Worm (Caenorhabditis elegans) whole organism, L3 larva: ENCODE data around the gene sptf-2.
A peak's percentile ranks its signal among the peaks of the same experiment; 100 is the strongest.

ENCODE experiments used
- R02D3.7 ChIP-seq: fragments of 150-350 bp; optimal IDR thresholded peaks from 2 replicates; lab custom pipeline; 2014; ENCODE audit warnings: missing biosample characterization, missing genetic modification characterization
- aly-2 ChIP-seq: fragments of 150-350 bp; optimal IDR thresholded peaks from 2 replicates; lab custom pipeline; 2014; ENCODE audit warnings: missing biosample characterization, missing genetic modification characterization
- ceh-28 ChIP-seq: fragments of 150-350 bp; optimal IDR thresholded peaks from 2 replicates; lab custom pipeline; 2014; ENCODE audit warnings: missing biosample characterization, missing genetic modification reagents, missing genetic modification characterization
- ceh-82 ChIP-seq: fragments of 150-350 bp; optimal IDR thresholded peaks from 2 replicates; lab custom pipeline; 2014; ENCODE audit warnings: missing biosample characterization, missing genetic modification characterization
- egl-27 ChIP-seq: sonication (generic microtip); optimal IDR thresholded peaks from 4 replicates; lab custom pipeline; 2017; ENCODE audit warnings: missing biosample characterization, missing genetic modification reagents, missing genetic modification characterization
- egl-5 ChIP-seq: fragments of 150-350 bp; optimal IDR thresholded peaks from 2 replicates; lab custom pipeline; 2017; ENCODE audit warnings: missing biosample characterization, missing genetic modification reagents, missing genetic modification characterization, inconsistent platforms
- elt-1 ChIP-seq: fragments of 150-350 bp; optimal IDR thresholded peaks from 2 replicates; lab custom pipeline; 2014; ENCODE audit warnings: missing biosample characterization, missing genetic modification characterization
- elt-2 ChIP-seq: sonication (generic microtip); optimal IDR thresholded peaks from 2 replicates; lab custom pipeline; 2016; ENCODE audit warnings: missing genetic modification reagents, mild to moderate bottlenecking, missing genetic modification characterization, missing compliant biosample characterization
- eor-1 ChIP-seq, 2 experiments: fragments of 150-350 bp; optimal IDR thresholded peaks; 2 replicates each; lab custom pipeline; 2014 to 2018; ENCODE audit warnings: missing biosample characterization in 2 of 2, missing genetic modification characterization in 2 of 2
- fkh-10 ChIP-seq: sonication (generic microtip); optimal IDR thresholded peaks from 2 replicates; lab custom pipeline; 2017; ENCODE audit warnings: missing biosample characterization, missing genetic modification reagents, missing genetic modification characterization
- fkh-2 ChIP-seq: fragments of 150-350 bp; optimal IDR thresholded peaks from 2 replicates; lab custom pipeline; 2014; ENCODE audit warnings: missing biosample characterization, missing genetic modification reagents, missing genetic modification characterization
- lin-15B ChIP-seq: fragments of 150-350 bp; optimal IDR thresholded peaks from 2 replicates; lab custom pipeline; 2014; ENCODE audit warnings: missing biosample characterization, missing genetic modification characterization
- lin-39 ChIP-seq: fragments of 150-350 bp; optimal IDR thresholded peaks from 2 replicates; lab custom pipeline; 2018; ENCODE audit warnings: missing biosample characterization, missing genetic modification reagents, missing genetic modification characterization
- lsy-12 ChIP-seq: sonication (generic microtip); optimal IDR thresholded peaks from 2 replicates; lab custom pipeline; 2016; ENCODE audit warnings: mild to moderate bottlenecking, missing genetic modification characterization, missing compliant biosample characterization
- mml-1 ChIP-seq: fragments of 150-350 bp; sonication (generic microtip); optimal IDR thresholded peaks from 3 replicates; lab custom pipeline; 2014; ENCODE audit warnings: missing biosample characterization, missing genetic modification characterization
- nfya-1 ChIP-seq: sonication (generic microtip); optimal IDR thresholded peaks from 2 replicates; lab custom pipeline; 2017; ENCODE audit warnings: missing genetic modification characterization, mild to moderate bottlenecking, missing compliant biosample characterization, antibody characterized with exemption, moderate library complexity; ENCODE audit not compliant: insufficient read depth
- nhr-12 ChIP-seq: fragments of 150-350 bp; optimal IDR thresholded peaks from 2 replicates; lab custom pipeline; 2014; ENCODE audit warnings: missing biosample characterization, missing genetic modification characterization
- nhr-23 ChIP-seq: fragments of 150-350 bp; optimal IDR thresholded peaks from 2 replicates; lab custom pipeline; 2014; ENCODE audit warnings: missing biosample characterization, missing genetic modification reagents, missing genetic modification characterization
- nhr-237 ChIP-seq: fragments of 150-350 bp; optimal IDR thresholded peaks from 2 replicates; lab custom pipeline; 2014; ENCODE audit warnings: missing biosample characterization, missing genetic modification characterization
- nhr-25 ChIP-seq: sonication (generic microtip); optimal IDR thresholded peaks from 2 replicates; lab custom pipeline; 2017; ENCODE audit warnings: missing biosample characterization, missing genetic modification characterization
- nhr-28 ChIP-seq: fragments of 150-350 bp; optimal IDR thresholded peaks from 2 replicates; lab custom pipeline; 2014; ENCODE audit warnings: missing biosample characterization, missing genetic modification characterization
- nhr-77 ChIP-seq: fragments of 150-350 bp; optimal IDR thresholded peaks from 2 replicates; lab custom pipeline; 2014; ENCODE audit warnings: missing biosample characterization, missing genetic modification characterization
- pha-4 ChIP-seq: fragments of 150-350 bp; optimal IDR thresholded peaks from 2 replicates; lab custom pipeline; 2014; ENCODE audit warnings: missing biosample characterization, missing genetic modification reagents, missing genetic modification characterization
- pqm-1 ChIP-seq: fragments of 150-350 bp; optimal IDR thresholded peaks from 2 replicates; lab custom pipeline; 2017; ENCODE audit warnings: missing biosample characterization, missing genetic modification characterization, inconsistent platforms
- skn-1 ChIP-seq: fragments of 150-350 bp; optimal IDR thresholded peaks from 2 replicates; lab custom pipeline; 2014; ENCODE audit warnings: missing biosample characterization, missing genetic modification characterization
- snpc-4 ChIP-seq: fragments of 150-350 bp; optimal IDR thresholded peaks from 2 replicates; lab custom pipeline; 2014; ENCODE audit warnings: missing biosample characterization, missing genetic modification characterization
- tbx-2 ChIP-seq: sonication (generic microtip); optimal IDR thresholded peaks from 2 replicates; lab custom pipeline; 2016; ENCODE audit warnings: mild to moderate bottlenecking, missing genetic modification characterization, missing compliant biosample characterization
- unc-39 ChIP-seq: sonication (generic microtip); optimal IDR thresholded peaks from 4 replicates; lab custom pipeline; 2017; ENCODE audit warnings: missing biosample characterization, missing genetic modification characterization
- unc-62 ChIP-seq: fragments of 150-350 bp; sonication (generic microtip); optimal IDR thresholded peaks from 4 replicates; lab custom pipeline; 2014; ENCODE audit warnings: missing biosample characterization, missing genetic modification reagents, missing genetic modification characterization
- ztf-11 ChIP-seq: fragments of 150-350 bp; optimal IDR thresholded peaks from 2 replicates; lab custom pipeline; 2014; ENCODE audit warnings: missing biosample characterization, missing genetic modification characterization
- ztf-4 ChIP-seq: fragments of 150-350 bp; optimal IDR thresholded peaks from 2 replicates; lab custom pipeline; 2014; ENCODE audit warnings: missing biosample characterization, missing genetic modification characterization

Gene sptf-2

ce11 chrII:8640503-8640902, 15.2 kb downstream of the sptf-2 start:
- peak; percentile 22 for TF ChIP-seq pqm-1
- peak; percentile 45 for TF ChIP-seq pha-4 (tag; lab: Kevin White, UChicago)
- TF ChIP-seq nfya-1: peak; percentile 18
- no peak for TF ChIP-seq egl-27 (tag; lab: Kevin White, UChicago)
- peak; percentile 29 for TF ChIP-seq elt-2 (tag; lab: Kevin White, UChicago)
- TF ChIP-seq, all 47 proteins: peak for 4

DNA sequence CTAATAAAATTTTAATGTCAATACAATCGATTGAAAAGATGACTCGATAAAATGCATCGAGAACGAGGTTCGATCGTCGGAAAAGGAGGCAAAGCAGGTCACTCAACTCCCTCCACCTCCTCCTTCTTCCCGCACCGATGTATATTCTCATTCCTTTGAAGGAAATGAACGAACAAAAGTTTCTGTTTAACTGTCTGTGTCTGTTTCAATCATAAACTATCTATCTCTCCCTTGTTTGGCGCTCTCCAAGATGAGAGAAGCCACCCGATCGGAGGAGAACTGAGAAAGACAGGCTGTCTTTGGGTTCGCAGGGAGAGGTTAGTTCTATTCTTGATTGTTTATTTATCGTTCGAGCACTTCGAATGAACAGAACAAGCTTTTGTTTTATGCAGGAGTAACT, 15.9 kb downstream of the sptf-2 start, which contains the start of gene D2085.7:
Gene D2085.7 (plus strand): TSS at position 251 of the 400 bp plus-strand sequence.
- peak; percentile 37 for TF ChIP-seq nhr-25 (tag; lab: Kevin White, UChicago)
- peak; percentile 25 for TF ChIP-seq nhr-23 (tag; lab: Kevin White, UChicago)
- no peak for TF ChIP-seq snpc-4 (tag; lab: Kevin White, UChicago)
- peak; percentile 24 for TF ChIP-seq elt-2 (tag; lab: Kevin White, UChicago)

DNA sequence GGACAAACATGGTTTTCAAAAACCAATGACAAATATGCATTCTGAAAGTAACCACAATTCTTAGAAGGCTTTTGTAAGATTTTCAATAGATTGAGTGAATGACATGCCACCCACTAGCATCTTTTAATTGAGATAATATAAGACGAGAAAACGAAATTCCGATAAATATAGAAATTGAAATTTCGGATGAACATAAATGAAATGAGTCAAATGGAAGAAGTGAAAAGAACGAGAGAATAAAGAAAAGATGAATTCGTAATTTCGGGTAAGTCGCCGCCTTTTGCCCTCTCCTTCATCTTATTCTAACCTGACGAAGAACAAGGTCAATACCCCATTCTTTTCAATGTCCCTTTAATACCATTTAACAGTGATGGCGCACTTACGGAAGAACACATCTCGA, 17.1 kb downstream of the sptf-2 start:
- no peak for TF ChIP-seq mml-1 (tag; lab: Kevin White, UChicago)
- TF ChIP-seq nhr-25 (tag; lab: Kevin White, UChicago): no peak
- no peak for TF ChIP-seq nhr-77 (tag; lab: Kevin White, UChicago)
- TF ChIP-seq pha-4 (tag; lab: Kevin White, UChicago): no peak
- TF ChIP-seq, all 47 proteins: peak for 0

DNA sequence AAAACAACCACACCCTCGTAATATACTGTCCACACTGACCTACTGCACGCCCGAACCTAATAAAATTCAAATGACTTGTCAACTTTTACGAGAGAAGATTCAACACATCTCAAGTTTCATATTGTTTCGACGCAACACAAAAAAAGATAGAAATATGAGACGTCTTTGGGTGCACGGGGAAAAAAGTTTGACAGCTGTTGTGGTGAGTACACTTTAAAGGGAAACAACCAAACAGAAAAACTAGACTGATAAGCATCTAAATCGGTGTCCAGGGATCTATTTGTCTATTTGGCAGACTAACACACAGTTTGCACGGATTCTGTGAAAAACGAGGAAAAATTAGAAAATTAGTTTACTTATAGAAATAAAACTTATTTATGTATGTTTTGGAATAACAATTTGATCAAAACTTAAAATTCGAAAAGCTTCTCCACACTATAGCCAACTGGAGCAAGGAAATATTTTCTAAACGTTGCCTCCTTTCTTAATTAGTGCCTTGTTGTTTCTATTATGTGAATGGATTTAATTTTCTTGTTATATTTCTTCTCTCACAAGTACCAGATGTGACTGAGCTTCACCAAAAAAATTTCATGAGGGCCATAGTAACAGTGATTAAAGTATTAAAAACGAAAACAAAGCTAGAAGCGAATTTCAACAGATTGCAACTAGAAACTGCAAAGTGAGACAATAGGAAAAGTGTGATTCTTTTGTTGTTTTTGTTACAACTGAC, 18.5 kb downstream of the sptf-2 start:
- TF ChIP-seq lin-39: peak; percentile 31
- TF ChIP-seq pha-4 (tag; lab: Kevin White, UChicago): peak; percentile 20
- no peak for TF ChIP-seq nhr-12 (tag; lab: Kevin White, UChicago)
- peak; percentile 7 for TF ChIP-seq unc-62
- no peak for TF ChIP-seq ceh-28 (tag; lab: Kevin White, UChicago)

DNA sequence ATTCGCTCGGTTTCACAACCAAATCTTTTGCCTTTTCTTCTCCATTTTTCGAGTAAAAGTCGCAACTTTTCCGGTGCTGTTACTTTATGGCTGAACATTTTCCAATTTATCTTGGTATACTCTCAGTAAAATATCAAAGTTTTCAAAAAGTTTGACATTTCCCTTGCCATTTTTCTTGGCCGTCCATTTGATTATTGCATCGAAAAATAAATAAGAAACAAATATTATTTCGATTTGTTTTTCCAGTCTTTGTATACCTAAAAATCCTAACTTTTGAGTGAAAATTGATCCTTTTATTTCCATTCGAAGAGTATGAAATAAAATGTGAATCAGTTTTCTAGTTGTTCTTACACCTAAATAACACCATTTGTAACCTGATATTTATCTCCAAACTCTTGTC, 21.2 kb downstream of the sptf-2 start:
- no peak for TF ChIP-seq egl-5 (tag; lab: Kevin White, UChicago)
- no peak for TF ChIP-seq nhr-12 (tag; lab: Kevin White, UChicago)

DNA sequence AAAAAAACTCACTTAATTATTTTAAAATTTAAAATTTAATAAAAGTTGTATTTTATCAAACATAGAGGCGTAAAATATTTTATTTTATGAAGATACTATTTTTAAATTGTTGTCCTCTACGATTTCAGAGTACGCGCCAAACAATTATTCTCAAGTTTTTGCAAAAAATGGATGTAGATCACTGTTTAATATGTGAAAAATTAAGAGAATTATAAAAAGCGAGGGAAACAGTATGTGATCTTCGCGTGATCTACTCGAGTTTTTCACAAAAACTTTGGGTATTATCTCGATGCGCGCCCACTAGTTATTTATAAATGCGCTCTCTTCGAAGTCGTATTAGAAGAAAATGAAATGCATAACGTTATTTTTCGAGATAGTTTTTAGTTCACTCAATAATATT, 23.6 kb downstream of the sptf-2 start:
- TF ChIP-seq elt-1 (no peak), nhr-28 (no peak), fkh-10 (GFP tag; lab: Kevin White, UChicago) (no peak), unc-62 (no peak), nhr-12 (tag; lab: Kevin White, UChicago) (no peak), skn-1 (tag; lab: Kevin White, UChicago) (no peak), lin-15B (tag; lab: Kevin White, UChicago) (no peak), nhr-237 (tag; lab: Kevin White, UChicago) (no peak), unc-39 (tag; lab: Kevin White, UChicago) (no peak), aly-2 (no peak), lsy-12 (tag; lab: Kevin White, UChicago) (no peak), pqm-1 (no peak), ztf-11 (tag; lab: Kevin White, UChicago) (no peak), fkh-2 (tag; lab: Kevin White, UChicago) (no peak), eor-1 (tag; optimal IDR thresholded peaks at IDR 0.05; lab: Kevin White, UChicago) (no peak), ceh-82 (tag; lab: Kevin White, UChicago) (no peak), tbx-2 (tag; lab: Kevin White, UChicago) (no peak), R02D3.7 (tag; lab: Kevin White, UChicago) (no peak), ztf-4 (tag; lab: Kevin White, UChicago) (no peak)
